Worm (Caenorhabditis elegans): Measurements from ENCODE around the gene cash-1.

The cash-1 gene

DNA sequence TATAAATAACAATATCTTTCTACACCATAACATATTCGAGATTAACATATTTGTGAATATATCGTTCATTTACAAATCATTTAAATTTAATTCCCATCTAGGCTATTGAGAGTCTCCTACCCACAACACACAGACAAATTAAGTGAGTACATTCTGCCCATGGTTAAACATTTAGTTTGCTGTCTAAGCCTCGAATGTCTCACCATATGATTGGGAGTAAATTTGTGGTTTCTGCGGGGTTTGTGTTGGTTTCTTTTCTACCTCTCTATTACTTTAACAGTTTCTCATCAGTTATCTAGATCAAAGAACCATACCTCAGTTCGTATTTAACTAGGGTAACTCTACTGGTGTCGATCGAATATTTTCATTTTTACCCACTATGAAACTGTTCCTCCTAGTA is 36.4 kb downstream of the cash-1 start, which contains the start of gene ugt-2:
ugt-2 (plus strand) TSS at position 371 of the 400 bp plus-strand sequence.
- TF ChIP-seq pqm-1 (tag; optimal IDR thresholded peaks at IDR 0.05) (peak; percentile 60), fos-1 (tag; optimal IDR thresholded peaks at IDR 0.05) (no peak), pha-4 (tag; optimal IDR thresholded peaks at IDR 0.05) (peak; percentile 9), elt-2 (tag; optimal IDR thresholded peaks at IDR 0.05) (peak; percentile 62)

DNA sequence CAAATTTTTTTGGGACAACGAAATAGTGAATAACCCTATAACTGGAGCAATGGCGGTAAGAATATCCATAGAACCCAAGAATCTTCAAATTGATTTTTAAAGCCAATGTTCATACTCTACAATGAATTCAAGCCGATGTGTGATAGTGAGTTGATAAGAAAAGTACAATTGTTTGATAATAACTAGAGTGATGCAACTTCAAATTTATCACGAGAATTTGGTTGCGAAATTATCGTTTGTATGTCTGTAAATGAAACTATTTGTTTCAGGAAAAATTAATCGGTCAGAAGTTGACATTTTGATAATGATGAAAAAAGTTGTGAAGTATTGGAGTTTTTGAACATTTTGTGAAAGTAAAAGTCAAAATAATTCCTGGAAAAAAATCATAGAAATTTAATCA is 37.2 kb downstream of the cash-1 start:
- TF ChIP-seq elt-1 (tag; optimal IDR thresholded peaks at IDR 0.05) (no peak), pha-4 (tag; optimal IDR thresholded peaks at IDR 0.05) (peak; percentile 53), fos-1 (tag; optimal IDR thresholded peaks at IDR 0.05) (no peak), jun-1 (tag; optimal IDR thresholded peaks at IDR 0.05) (peak; percentile 14), pqm-1 (tag; optimal IDR thresholded peaks at IDR 0.05) (peak; percentile 80), elt-2 (tag; optimal IDR thresholded peaks at IDR 0.05) (peak; percentile 96), nhr-77 (tag; optimal IDR thresholded peaks at IDR 0.05) (no peak)

DNA sequence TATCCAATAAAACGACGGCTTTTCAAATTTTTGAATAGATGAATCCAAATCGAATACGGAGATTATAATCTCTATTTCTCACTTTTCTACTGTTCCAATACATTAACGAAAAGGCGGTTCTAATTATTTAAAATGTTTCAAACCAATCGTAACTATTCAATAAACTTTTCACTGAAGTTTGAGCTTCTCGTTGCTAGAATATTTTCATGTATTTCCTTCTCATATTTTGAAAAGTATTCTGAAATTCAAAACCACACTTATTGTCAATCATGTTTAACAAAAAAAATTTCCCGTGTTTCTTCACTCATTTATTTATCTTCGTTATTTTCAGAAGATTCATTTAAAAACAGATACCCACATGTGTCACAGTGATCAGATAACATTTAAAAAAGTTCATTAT is 40.7 kb downstream of the cash-1 start, which contains the start of gene F15H10.8:
F15H10.8 (minus strand) TSS at position 101 of the 400 bp plus-strand sequence.
- no peak for TF ChIP-seq sea-2 (GFP tag; optimal IDR thresholded peaks at IDR 0.05)

DNA sequence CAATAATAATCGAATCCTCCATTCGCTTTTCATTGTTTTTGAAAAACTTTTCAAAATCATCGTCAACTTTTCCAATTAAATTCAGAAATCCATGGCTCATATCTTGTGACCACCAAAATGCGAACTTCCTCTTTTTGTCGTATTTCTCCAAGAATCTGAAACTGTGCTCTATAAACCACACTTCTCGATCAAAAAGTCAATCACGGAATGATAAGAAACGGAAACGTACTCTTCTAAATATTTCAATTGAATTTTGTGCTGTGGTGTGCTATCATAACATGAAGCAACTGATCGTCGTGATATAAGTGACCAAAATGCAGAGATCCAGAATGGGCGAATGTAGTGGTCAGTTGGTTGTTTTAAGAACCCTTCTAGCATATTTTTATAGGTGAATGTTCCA is 42.6 kb downstream of the cash-1 start:
- TF ChIP-seq eor-1 (tag; optimal IDR thresholded peaks at IDR 0.05) (no peak), aly-2 (tag; optimal IDR thresholded peaks at IDR 0.05) (no peak), ceh-28 (tag; optimal IDR thresholded peaks at IDR 0.05) (no peak), ztf-11 (tag; optimal IDR thresholded peaks at IDR 0.05) (no peak), mml-1 (tag; optimal IDR thresholded peaks at IDR 0.05) (no peak), fkh-10 (GFP tag; optimal IDR thresholded peaks at IDR 0.05) (no peak), elt-1 (tag; optimal IDR thresholded peaks at IDR 0.05) (no peak), lin-39 (tag; optimal IDR thresholded peaks at IDR 0.05) (no peak)

DNA sequence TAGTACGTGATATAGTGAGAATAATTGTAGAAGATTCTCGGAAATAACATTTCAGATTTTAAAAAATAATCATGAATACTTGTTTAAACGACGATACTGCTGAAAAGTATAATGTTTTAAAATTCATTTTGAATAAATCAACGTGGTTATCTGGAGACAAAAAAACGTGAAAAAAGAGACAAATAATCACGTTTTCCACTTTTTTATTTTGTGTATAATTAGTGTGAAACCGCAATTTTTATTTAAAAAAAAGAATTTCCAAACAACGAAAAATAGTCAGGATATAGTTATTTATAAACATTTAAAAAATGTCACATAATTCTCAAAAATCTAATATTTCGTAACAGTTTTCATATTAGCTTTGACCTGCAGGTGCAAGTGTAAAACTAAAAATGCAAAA is 44.3 kb downstream of the cash-1 start, which contains the start of gene F15H10.7:
F15H10.7 (minus strand) TSS at position 101 of the 400 bp plus-strand sequence.
- TF ChIP-seq lin-39 (tag; optimal IDR thresholded peaks at IDR 0.05) (no peak), nfya-1 (tag; optimal IDR thresholded peaks at IDR 0.05; ENCODE audit: insufficient read depth) (no peak), elt-1 (tag; optimal IDR thresholded peaks at IDR 0.05) (no peak), mml-1 (tag; optimal IDR thresholded peaks at IDR 0.05) (no peak), ceh-28 (tag; optimal IDR thresholded peaks at IDR 0.05) (no peak)

DNA sequence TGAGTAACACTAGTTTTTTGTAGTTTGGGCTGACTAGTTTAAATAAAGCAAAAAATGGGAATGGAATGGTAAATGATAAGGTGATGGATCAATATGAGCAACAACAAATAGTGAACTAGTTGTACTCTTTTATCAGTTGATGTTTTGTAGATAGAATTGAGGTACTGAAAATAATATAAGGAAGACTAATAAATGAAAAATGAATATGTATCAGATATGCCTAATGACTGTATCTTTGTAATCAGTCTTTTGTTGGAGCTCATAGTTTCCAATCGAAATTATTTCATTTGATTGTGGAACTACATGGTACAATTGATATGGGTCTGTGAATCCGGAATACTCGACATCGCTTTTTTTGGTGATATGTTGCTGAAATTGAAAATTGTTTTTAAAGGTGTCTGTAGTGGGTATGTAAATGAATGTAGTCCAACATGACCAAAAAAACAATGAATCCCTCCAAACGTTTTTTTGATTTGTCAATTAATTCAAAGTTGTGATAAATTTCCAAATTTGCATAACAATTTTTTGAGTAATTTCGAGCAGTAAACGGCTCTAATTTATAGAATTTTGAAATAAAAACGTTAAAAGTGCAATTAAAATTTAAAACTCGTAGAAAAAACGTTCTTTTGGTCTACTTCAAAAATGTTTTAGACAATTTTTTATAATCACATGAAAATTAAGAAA is 48.1 kb downstream of the cash-1 start, which contains the start of gene F15H10.12:
F15H10.12 (minus strand) TSS at position 51 of the 684 bp plus-strand sequence.
- TF ChIP-seq zag-1 (tag; optimal IDR thresholded peaks at IDR 0.05) (no peak), daf-12 (tag; optimal IDR thresholded peaks at IDR 0.05) (no peak)

DNA sequence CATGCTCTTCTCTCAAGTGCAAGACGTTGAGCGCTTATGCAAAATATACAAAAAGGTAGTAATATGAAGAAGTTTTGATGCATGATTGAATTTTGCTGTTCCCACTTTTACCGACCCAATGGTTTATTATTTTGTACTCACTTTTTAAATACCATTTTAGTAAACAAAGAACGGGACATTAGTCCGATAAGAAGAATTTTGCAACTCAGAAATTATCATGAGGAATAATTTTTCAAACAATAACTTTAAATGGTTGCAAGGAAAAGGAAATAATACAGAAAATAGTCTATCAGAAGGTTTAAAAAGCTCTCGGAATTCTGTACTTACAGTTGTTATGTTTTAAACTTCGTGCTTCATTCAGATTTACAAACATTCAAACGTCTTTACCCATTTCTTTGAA is 52.5 kb downstream of the cash-1 start, which contains the start of gene F15H10.9:
F15H10.9 (minus strand) TSS at position 101 of the 400 bp plus-strand sequence.
- TF ChIP-seq nhr-11 (tag; optimal IDR thresholded peaks at IDR 0.05) (no peak), ceh-28 (tag; optimal IDR thresholded peaks at IDR 0.05) (no peak), ceh-82 (tag; optimal IDR thresholded peaks at IDR 0.05) (no peak), elt-1 (tag; optimal IDR thresholded peaks at IDR 0.05) (no peak), lin-39 (tag; optimal IDR thresholded peaks at IDR 0.05) (no peak), tbx-2 (tag; optimal IDR thresholded peaks at IDR 0.05) (no peak), eor-1 (tag; optimal IDR thresholded peaks at IDR 0.05) (no peak), nfya-1 (tag; optimal IDR thresholded peaks at IDR 0.05; ENCODE audit: insufficient read depth) (no peak), ZK546.5 (tag; optimal IDR thresholded peaks at IDR 0.05) (no peak), pqm-1 (tag; optimal IDR thresholded peaks at IDR 0.05) (no peak), unc-39 (tag; optimal IDR thresholded peaks at IDR 0.05) (no peak), ceh-9 (tag; optimal IDR thresholded peaks at IDR 0.05) (no peak), jun-1 (tag; optimal IDR thresholded peaks at IDR 0.05) (no peak), daf-12 (tag; optimal IDR thresholded peaks at IDR 0.05) (no peak), unc-62 (GFP tag; optimal IDR thresholded peaks at IDR 0.05) (no peak), lin-15B (tag; optimal IDR thresholded peaks at IDR 0.05) (no peak)

Measured in whole organism, L3 larva.